Worm (Caenorhabditis elegans): ENCODE measurements around the gene fbxc-42.
"Not testable (repeated sequence)": the region's sequence is repeated elsewhere in the genome, so short reads cannot be mapped to it uniquely, and the experiment has no call there.

The fbxc-42 gene

DNA sequence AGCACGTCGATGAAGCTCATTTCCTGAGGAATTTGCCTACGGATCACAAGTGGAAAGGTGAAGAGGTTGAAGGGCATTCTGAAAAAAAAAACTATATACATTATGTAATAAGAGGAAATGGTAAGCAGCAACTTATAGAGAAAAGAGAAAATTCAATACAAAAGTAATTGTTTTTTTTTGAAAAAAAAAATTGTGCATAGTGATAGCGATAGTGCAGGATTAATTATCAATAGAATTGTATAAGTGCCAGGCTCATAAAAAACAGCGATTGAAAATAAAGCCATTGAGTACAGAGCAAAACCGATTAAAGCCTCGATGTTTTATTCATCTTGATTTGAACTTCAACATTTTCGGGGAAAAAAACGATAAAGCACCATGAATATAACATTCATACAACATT lies 18.6 kb upstream of the fbxc-42 start, which contains the start of gene C32B5.15:
TSS of gene C32B5.15 (minus strand) at position 101 of the 400 bp plus-strand sequence.
- TF ChIP-seq flt-1 (GFP tag; IDR thresholded peaks at IDR 0.05) (no peak), tab-1 (GFP tag; IDR thresholded peaks at IDR 0.05) (no peak), ref-1 (GFP tag; conservative IDR thresholded peaks at IDR 0.05) (no peak), T22C8.4 (GFP tag; IDR thresholded peaks at IDR 0.05) (no peak), klf-2 (GFP tag; conservative IDR thresholded peaks at IDR 0.05) (no peak), ztf-23 (GFP tag; IDR thresholded peaks at IDR 0.05) (no peak)

DNA sequence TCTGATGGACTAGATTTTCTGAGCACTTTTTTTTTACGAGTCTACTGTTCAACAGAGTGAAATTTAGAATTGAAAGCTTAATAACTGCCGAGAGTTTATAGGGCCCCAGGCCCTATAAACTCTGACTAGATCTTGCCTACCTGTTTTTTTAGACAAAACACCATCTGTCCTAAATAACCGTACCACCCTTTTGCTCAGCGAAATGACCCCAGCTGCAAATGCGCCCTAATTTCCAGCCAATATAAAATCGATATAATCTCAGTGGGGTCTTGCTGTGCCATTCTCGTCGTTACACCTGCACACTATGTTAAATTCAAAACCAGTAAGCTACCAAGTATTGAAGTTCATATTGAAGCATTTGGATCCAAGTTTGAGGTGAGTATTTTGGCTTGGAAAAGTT lies 17.4 kb upstream of the fbxc-42 start, which contains the start of gene fbxc-14:
TSS of gene fbxc-14 (plus strand) at position 301 of the 400 bp plus-strand sequence.
- TF ChIP-seq med-1 (GFP tag; optimal IDR thresholded peaks at IDR 0.05; ENCODE audit: insufficient read depth) (no peak), ztf-23 (GFP tag; IDR thresholded peaks at IDR 0.05) (no peak), tab-1 (GFP tag; IDR thresholded peaks at IDR 0.05) (no peak), cog-1 (tag; optimal IDR thresholded peaks at IDR 0.05) (no peak), flt-1 (GFP tag; IDR thresholded peaks at IDR 0.05) (no peak), ztf-29 (GFP tag; IDR thresholded peaks at IDR 0.05) (no peak), T22C8.4 (GFP tag; IDR thresholded peaks at IDR 0.05) (no peak), ref-1 (GFP tag; conservative IDR thresholded peaks at IDR 0.05) (no peak), klf-2 (GFP tag; conservative IDR thresholded peaks at IDR 0.05) (no peak)

DNA sequence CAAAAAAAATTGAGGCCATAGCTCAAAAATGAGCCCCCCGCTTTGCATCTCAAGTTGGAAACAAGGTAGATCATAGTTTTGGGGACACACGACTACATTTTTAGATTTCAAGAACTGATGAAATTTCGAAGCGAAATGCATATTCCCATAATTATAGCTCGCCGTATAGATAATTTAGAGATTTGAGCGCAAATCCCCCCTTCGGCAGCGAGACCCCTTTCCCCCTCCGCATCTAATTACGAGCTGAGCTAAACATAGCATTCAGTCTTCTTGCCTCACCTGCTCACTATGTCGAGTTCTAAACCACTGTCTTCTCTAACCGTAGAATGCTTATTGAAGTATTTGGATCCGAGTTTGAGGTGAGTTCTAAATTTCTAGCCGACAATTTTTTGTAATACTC lies 12.3 kb upstream of the fbxc-42 start, which contains the start of the genes fbxc-17 and fbxc-15:
TSS of gene fbxc-17 (minus strand) at position 101 of the 400 bp plus-strand sequence.
TSS of gene fbxc-15 (plus strand) at position 289 of the 400 bp plus-strand sequence.
- no peak for TF ChIP-seq cog-1 (tag; optimal IDR thresholded peaks at IDR 0.05)
- no peak for TF ChIP-seq tab-1 (GFP tag; IDR thresholded peaks at IDR 0.05)
- TF ChIP-seq ztf-29 (GFP tag; IDR thresholded peaks at IDR 0.05), result no peak

DNA sequence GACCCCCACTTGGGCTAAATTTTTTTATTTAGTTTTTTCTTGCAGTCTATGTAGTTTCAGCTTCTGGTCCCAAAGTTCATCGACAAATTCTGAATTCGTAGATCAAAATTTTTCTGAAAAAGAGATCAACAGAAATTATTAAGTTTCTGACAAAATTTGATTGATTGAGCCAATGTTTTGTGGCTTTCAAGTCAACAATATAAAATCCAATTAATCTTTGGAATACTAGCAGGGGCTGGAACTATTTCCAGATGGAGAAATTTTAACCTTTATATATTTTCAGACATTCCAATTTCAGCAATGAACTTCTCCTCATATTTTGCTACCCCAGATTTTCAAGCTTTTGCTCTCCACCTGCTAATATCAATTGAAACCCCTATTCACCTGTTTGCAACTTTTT lies 8.6 kb upstream of the fbxc-42 start, which contains the start of gene srh-274:
TSS of gene srh-274 (plus strand) at position 301 of the 400 bp plus-strand sequence.
- TF ChIP-seq ztf-29 (GFP tag; IDR thresholded peaks at IDR 0.05), result no peak
- no peak for TF ChIP-seq flt-1 (GFP tag; IDR thresholded peaks at IDR 0.05)
- TF ChIP-seq med-1 (GFP tag; optimal IDR thresholded peaks at IDR 0.05; ENCODE audit: insufficient read depth), result no peak
- no peak for TF ChIP-seq ztf-23 (GFP tag; IDR thresholded peaks at IDR 0.05)
- no peak for TF ChIP-seq klf-2 (GFP tag; conservative IDR thresholded peaks at IDR 0.05)
- no peak for TF ChIP-seq ref-1 (GFP tag; conservative IDR thresholded peaks at IDR 0.05)
- TF ChIP-seq cog-1 (tag; optimal IDR thresholded peaks at IDR 0.05), result no peak
- TF ChIP-seq T22C8.4 (GFP tag; IDR thresholded peaks at IDR 0.05), result no peak

DNA sequence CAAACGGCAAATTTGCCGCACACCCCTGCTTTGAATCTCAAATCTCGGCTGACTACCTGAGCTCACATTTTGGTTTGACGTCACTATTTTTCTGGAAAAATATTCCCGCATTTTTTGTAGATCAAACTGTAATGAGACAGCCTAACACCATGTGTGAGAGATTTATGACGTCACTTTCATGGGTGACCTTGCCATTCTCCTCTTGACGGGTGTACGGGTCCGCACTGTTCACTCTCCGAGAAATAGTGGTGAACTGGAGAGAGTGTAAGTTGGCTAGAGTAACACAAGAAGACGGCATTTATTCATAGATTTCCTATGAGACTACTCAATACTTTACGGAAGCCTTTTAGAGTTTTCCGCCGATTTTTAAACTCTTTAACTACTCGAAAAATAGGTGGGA lies 5.7 kb upstream of the fbxc-42 start, which contains the start of gene fbxc-40:
TSS of gene fbxc-40 (plus strand) at position 301 of the 400 bp plus-strand sequence.
- TF ChIP-seq T22C8.4 (GFP tag; IDR thresholded peaks at IDR 0.05); cog-1 (tag; optimal IDR thresholded peaks at IDR 0.05); klf-2 (GFP tag; conservative IDR thresholded peaks at IDR 0.05): not testable (repeated sequence)

DNA sequence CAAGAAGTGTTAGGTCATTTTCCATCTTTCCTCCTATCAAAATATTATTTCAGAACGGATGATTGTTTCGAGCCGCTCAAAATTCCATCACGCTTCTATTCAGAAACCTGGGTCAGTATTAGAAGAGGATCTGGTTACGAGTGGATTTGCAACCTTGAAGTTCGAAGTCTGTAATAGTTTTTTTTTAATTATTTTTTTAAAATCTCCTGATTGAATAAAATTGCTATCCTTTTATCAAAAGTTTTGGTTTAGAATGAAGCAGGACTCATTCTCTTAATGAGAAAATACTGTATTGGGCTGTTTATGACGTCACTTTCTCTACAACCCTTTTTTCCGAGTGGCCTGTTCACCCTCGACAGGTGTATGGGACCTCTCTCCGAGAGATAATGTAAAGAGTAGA lies 3.0 kb upstream of the fbxc-42 start, which contains the start of gene fbxc-39:
TSS of gene fbxc-39 (plus strand) at position 301 of the 400 bp plus-strand sequence.
- no peak for TF ChIP-seq cog-1 (tag; optimal IDR thresholded peaks at IDR 0.05)

DNA sequence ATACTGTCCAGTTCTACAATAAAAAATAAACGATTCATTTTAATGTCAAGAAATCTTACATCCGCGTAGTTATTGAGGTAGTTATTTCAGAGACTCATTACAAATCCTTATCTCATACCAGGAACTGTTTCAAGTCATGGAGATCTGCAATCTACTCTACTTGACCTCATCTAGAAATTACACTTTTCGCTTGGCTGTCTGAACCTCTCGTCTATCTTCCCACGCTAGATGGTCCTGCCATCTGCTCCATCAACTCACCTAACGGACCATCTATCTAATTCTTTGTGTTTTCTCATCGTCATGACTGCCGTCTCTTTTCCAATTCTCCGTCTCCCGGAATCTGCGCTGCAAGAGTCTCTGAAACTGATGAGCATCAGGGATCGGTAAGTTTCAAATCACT lies 2.8 kb downstream of the fbxc-42 start, which contains the start of gene F45D11.7:
TSS of gene F45D11.7 (plus strand) at position 301 of the 400 bp plus-strand sequence.
- not testable (repeated sequence) for TF ChIP-seq tab-1 (GFP tag; IDR thresholded peaks at IDR 0.05); klf-2 (GFP tag; conservative IDR thresholded peaks at IDR 0.05); cog-1 (tag; optimal IDR thresholded peaks at IDR 0.05)

DNA sequence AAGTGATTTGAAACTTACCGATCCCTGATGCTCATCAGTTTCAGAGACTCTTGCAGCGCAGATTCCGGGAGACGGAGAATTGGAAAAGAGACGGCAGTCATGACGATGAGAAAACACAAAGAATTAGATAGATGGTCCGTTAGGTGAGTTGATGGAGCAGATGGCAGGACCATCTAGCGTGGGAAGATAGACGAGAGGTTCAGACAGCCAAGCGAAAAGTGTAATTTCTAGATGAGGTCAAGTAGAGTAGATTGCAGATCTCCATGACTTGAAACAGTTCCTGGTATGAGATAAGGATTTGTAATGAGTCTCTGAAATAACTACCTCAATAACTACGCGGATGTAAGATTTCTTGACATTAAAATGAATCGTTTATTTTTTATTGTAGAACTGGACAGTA lies 4.7 kb downstream of the fbxc-42 start, which contains the start of gene F45D11.11:
TSS of gene F45D11.11 (minus strand) at position 101 of the 400 bp plus-strand sequence.
- TF ChIP-seq ref-1 (GFP tag; conservative IDR thresholded peaks at IDR 0.05); flt-1 (GFP tag; IDR thresholded peaks at IDR 0.05); ztf-23 (GFP tag; IDR thresholded peaks at IDR 0.05): not testable (repeated sequence)

DNA sequence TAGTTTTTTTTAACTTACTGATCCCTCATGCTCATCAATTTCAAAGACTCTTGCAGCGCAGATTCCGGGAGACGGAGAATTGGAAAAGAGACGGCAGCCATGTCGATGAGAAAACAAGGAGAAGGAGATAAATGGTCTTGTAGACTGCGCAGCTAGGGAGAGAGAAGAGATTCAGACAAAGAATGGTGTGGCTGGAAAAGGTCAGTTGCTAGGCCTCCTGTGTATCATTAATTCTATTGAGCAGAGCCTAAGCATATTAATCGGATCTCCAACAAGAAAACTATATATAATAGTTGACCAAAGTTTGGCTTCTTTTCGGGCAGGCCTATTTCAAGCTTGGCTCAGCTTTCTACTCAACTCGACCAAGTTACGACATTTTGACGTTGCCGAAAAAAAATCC lies 8.1 kb downstream of the fbxc-42 start, which contains the start of gene fbxb-29:
TSS of gene fbxb-29 (minus strand) at position 101 of the 400 bp plus-strand sequence.
- TF ChIP-seq ztf-23 (GFP tag; IDR thresholded peaks at IDR 0.05) (no peak), cog-1 (tag; optimal IDR thresholded peaks at IDR 0.05) (no peak), ref-1 (GFP tag; conservative IDR thresholded peaks at IDR 0.05) (no peak), T22C8.4 (GFP tag; IDR thresholded peaks at IDR 0.05) (no peak), med-1 (GFP tag; optimal IDR thresholded peaks at IDR 0.05; ENCODE audit: insufficient read depth) (no peak), ztf-29 (GFP tag; IDR thresholded peaks at IDR 0.05) (no peak), tab-1 (GFP tag; IDR thresholded peaks at IDR 0.05) (no peak), flt-1 (GFP tag; IDR thresholded peaks at IDR 0.05) (no peak), klf-2 (GFP tag; conservative IDR thresholded peaks at IDR 0.05) (no peak)

DNA sequence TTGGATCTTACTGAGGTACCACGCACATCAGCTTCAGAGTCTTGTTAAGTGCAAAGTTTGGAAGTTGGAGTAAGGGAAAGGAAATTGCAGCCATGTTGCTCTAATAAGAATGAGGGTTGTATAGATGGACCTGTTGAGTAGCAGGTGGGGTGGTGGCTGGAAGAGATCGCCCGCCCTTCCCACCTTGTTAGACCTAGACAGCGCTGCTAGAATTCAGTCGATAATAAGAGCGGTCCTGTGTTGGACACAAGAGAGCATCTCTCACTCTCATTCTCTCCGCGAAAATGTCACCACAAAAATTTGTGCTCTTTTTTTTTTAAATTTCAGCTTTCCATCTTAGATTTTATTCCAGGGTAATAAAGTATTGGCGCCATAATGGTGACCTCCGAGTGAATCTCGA lies 10.0 kb downstream of the fbxc-42 start, which contains the start of the genes fbxb-30 and F45D11.5:
TSS of gene fbxb-30 (minus strand) at position 101 of the 400 bp plus-strand sequence.
TSS of gene F45D11.5 (plus strand) at position 352 of the 400 bp plus-strand sequence.
- TF ChIP-seq flt-1 (GFP tag; IDR thresholded peaks at IDR 0.05) (no peak), med-1 (GFP tag; optimal IDR thresholded peaks at IDR 0.05; ENCODE audit: insufficient read depth) (no peak), klf-2 (GFP tag; conservative IDR thresholded peaks at IDR 0.05) (no peak), T22C8.4 (GFP tag; IDR thresholded peaks at IDR 0.05) (no peak), cog-1 (tag; optimal IDR thresholded peaks at IDR 0.05) (no peak), tab-1 (GFP tag; IDR thresholded peaks at IDR 0.05) (no peak), ztf-23 (GFP tag; IDR thresholded peaks at IDR 0.05) (no peak), ref-1 (GFP tag; conservative IDR thresholded peaks at IDR 0.05) (no peak), ztf-29 (GFP tag; IDR thresholded peaks at IDR 0.05) (no peak)

Data from whole organism, midembryonic.